Worm (Caenorhabditis elegans) whole organism, L4 larva: ENCODE data around the gene sqst-2.

ENCODE experiments used
- ZK546.5 ChIP-seq, 2 experiments: sonication (generic microtip); optimal IDR thresholded peaks; 2 replicates each; lab custom pipeline; 2017; ENCODE audit warnings: missing biosample characterization in 2 of 2, missing genetic modification characterization in 2 of 2
- attf-4 ChIP-seq: sonication (generic microtip); optimal IDR thresholded peaks from 3 replicates; lab custom pipeline; 2017; ENCODE audit warnings: missing biosample characterization, missing genetic modification characterization
- ceh-32 ChIP-seq: sonication (generic microtip); optimal IDR thresholded peaks from 2 replicates; lab custom pipeline; 2016; ENCODE audit warnings: mild to moderate bottlenecking, missing genetic modification characterization, missing compliant biosample characterization; ENCODE audit not compliant: poor library complexity
- ceh-44 ChIP-seq: fragments of 200-800 bp; sonication (Bioruptor generic); IDR thresholded peaks from 2 replicates; pipeline ENCODE4 v1.3.6; 2022; ENCODE audit warnings: missing genetic modification reagents, missing genetic modification characterization, missing compliant biosample characterization
- ces-1 ChIP-seq: fragments of 150-350 bp; sonication (generic microtip); optimal IDR thresholded peaks from 4 replicates; lab custom pipeline; 2014; ENCODE audit warnings: missing biosample characterization, missing genetic modification reagents, missing genetic modification characterization
- ctbp-1 ChIP-seq: fragments of 200-800 bp; sonication (Bioruptor generic); IDR thresholded peaks from 2 replicates; pipeline ENCODE4 v1.3.6; 2022; ENCODE audit warnings: missing genetic modification reagents, missing genetic modification characterization, missing compliant biosample characterization
- lin-13 ChIP-seq: fragments of 150-350 bp; optimal IDR thresholded peaks from 2 replicates; lab custom pipeline; 2014; ENCODE audit warnings: missing biosample characterization, missing genetic modification reagents, missing genetic modification characterization
- nhr-28 ChIP-seq: fragments of 150-350 bp; optimal IDR thresholded peaks from 2 replicates; lab custom pipeline; 2014; ENCODE audit warnings: missing biosample characterization, missing genetic modification characterization
- nhr-42 ChIP-seq: fragments of 200-800 bp; sonication (Bioruptor generic); IDR thresholded peaks from 2 replicates; pipeline ENCODE4 v1.3.6; 2022; ENCODE audit warnings: missing genetic modification characterization, missing compliant biosample characterization
- pqm-1 ChIP-seq: sonication (generic microtip); optimal IDR thresholded peaks from 2 replicates; lab custom pipeline; 2017; ENCODE audit warnings: missing biosample characterization, missing genetic modification characterization
- rbr-2 ChIP-seq: sonication (generic microtip); optimal IDR thresholded peaks from 2 replicates; lab custom pipeline; 2016; ENCODE audit warnings: missing genotype, missing genetic modification characterization, missing compliant biosample characterization
- unc-130 ChIP-seq: sonication (generic microtip); optimal IDR thresholded peaks from 2 replicates; lab custom pipeline; 2016; ENCODE audit warnings: missing genetic modification reagents, missing genetic modification characterization, missing compliant biosample characterization
- zfp-2 ChIP-seq: sonication (generic microtip); optimal IDR thresholded peaks from 2 replicates; lab custom pipeline; 2016; ENCODE audit warnings: mild to moderate bottlenecking, missing genetic modification characterization, missing compliant biosample characterization

The sqst-2 gene

DNA sequence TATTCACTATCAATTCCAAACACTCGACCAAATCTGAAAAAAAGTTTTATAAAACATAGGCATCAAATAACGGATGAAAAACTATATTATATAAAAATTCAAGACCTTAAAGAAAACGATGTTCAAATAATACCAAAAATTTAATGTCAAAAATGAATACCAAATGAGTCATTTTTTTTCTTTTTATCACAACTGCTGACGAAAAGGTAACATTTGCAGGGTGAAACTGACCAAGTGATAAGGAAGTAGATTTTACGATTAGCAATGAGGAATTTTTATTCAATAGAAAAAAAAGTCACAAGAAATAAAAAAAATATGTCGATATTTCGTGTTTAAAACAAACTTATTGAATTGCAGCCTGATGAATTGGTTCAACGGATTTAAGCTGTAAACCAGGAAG lies 42.9 kb downstream of the sqst-2 start, which contains the start of gene C06E4.8:
Gene C06E4.8, minus strand, starts transcription at position 37 of the 400 bp plus-strand sequence.
- TF ChIP-seq nhr-28 (tag; lab: Kevin White, UChicago) (peak; percentile 25), rbr-2 (tag; lab: Kevin White, UChicago) (no peak), pqm-1 (tag; lab: Kevin White, UChicago) (peak; percentile 61)

ce11 chrIV:7282957-7283356 lies 45.8 kb downstream of the sqst-2 start, which contains the start of gene C06E4.1:
TSS of gene C06E4.1 (plus strand) at chrIV:7283257.
- TF ChIP-seq attf-4 (tag; lab: Kevin White, UChicago) (no peak), ceh-44 (GFP tag; lab: Robert Waterston, UW) (no peak), ctbp-1 (no peak), ZK546.5 (tag; optimal IDR thresholded peaks at IDR 0.05; lab: Kevin White, UChicago) (no peak), zfp-2 (no peak), unc-130 (no peak), ces-1 (GFP tag; lab: Kevin White, UChicago) (no peak), nhr-42 (GFP tag; lab: Robert Waterston, UW) (no peak), ceh-32 (tag; lab: Kevin White, UChicago) (no peak), lin-13 (GFP tag; lab: Kevin White, UChicago) (no peak)
